Worm (Caenorhabditis elegans): ENCODE measurements around the gene daf-22.

daf-22 gene

DNA sequence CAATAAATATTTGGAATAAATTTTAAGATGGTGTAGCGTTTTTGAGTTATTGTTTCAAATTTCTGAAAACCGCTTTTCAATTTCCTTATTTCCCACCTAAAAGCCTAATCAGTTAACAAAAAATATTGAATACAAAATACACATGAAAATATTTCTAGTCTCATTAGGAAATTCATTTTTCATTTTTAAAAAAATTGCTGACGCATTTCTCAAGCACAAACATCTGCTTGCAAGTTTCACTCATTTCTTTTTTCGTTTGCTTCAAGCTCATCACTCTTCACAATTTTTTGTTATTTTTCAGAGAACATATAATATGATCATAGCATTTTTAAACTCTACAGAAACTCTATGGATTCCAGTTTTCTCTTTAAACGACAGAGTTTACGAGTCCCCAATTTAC lies 37.5 kb downstream of the daf-22 start, which contains the start of gene sre-41:
TSS of gene sre-41 (plus strand) at position 301 of the 400 bp plus-strand sequence.
- TF ChIP-seq madf-9 (GFP tag; conservative IDR thresholded peaks at IDR 0.05) (no peak), jun-1 (tag; optimal IDR thresholded peaks at IDR 0.05) (no peak), Y105C5A.15 (GFP tag; IDR thresholded peaks at IDR 0.05) (no peak), daf-12 (tag; optimal IDR thresholded peaks at IDR 0.05) (no peak), lin-13 (GFP tag; optimal IDR thresholded peaks at IDR 0.05) (no peak)

DNA sequence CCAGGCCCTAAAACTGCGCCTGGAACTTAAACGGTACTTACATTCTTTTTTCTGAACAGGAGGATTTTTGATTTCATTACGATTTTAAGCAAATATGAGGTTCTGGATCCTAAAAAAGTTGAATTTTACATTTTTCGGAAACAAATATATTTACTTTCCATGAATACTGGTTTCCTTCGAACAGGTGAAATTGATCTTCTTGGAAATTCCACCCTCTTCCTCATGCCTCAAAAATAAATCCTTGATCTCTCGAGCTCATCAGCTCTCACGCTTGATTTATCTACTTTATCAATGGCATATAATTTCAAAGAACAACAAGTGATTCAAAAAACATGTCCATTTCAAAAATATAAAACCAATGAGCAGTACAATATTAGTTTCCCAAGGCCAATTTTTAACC lies 38.0 kb downstream of the daf-22 start:
- TF ChIP-seq daf-8 (GFP tag; IDR thresholded peaks at IDR 0.05) (no peak), lim-7 (GFP tag; IDR thresholded peaks at IDR 0.05) (no peak), aly-2 (tag; optimal IDR thresholded peaks at IDR 0.05) (no peak), dmd-6 (GFP tag; IDR thresholded peaks at IDR 0.05) (no peak), mdt-29 (GFP tag; IDR thresholded peaks at IDR 0.05) (no peak), spr-1 (tag; optimal IDR thresholded peaks at IDR 0.05) (no peak), ceh-20 (GFP tag; IDR thresholded peaks at IDR 0.05) (no peak), Y75B8A.6 (GFP tag; IDR thresholded peaks at IDR 0.05) (no peak), arid-1 (GFP tag; conservative IDR thresholded peaks at IDR 0.05) (no peak), zip-2 (tag; optimal IDR thresholded peaks at IDR 0.05) (no peak), nhr-28 (tag; optimal IDR thresholded peaks at IDR 0.05) (no peak), nhr-237 (tag; optimal IDR thresholded peaks at IDR 0.05) (no peak), attf-4 (tag; optimal IDR thresholded peaks at IDR 0.05) (no peak), lin-39 (tag; optimal IDR thresholded peaks at IDR 0.05) (no peak), mxl-3 (GFP tag; optimal IDR thresholded peaks at IDR 0.05) (no peak)

DNA sequence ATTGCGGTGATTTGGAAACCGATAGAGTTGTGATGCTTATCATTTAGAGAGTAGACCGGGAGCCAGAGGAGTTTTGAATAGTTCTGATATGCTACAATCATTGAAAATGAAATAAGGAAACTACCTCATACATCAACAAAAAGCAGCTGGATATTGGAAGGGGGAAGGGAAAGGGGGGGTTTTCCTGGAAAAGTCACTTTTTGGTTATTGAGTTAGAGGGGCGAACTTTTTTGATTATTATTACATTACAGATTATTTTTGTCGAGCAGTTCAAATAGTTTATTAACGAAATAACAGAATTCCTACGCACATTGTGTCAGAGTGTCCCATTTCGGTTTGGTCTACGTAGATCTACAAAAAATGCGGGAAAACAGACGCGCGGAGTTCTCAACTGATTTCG lies 38.7 kb downstream of the daf-22 start, which contains the start of gene sre-42:
TSS of gene sre-42 (minus strand) at position 101 of the 400 bp plus-strand sequence.
- TF ChIP-seq aha-1 (tag) (peak; percentile 18), daf-12 (tag; optimal IDR thresholded peaks at IDR 0.05) (no peak), daf-8 (GFP tag; IDR thresholded peaks at IDR 0.05) (no peak), Y48G9A.11 (GFP tag; IDR thresholded peaks at IDR 0.05) (no peak)

DNA sequence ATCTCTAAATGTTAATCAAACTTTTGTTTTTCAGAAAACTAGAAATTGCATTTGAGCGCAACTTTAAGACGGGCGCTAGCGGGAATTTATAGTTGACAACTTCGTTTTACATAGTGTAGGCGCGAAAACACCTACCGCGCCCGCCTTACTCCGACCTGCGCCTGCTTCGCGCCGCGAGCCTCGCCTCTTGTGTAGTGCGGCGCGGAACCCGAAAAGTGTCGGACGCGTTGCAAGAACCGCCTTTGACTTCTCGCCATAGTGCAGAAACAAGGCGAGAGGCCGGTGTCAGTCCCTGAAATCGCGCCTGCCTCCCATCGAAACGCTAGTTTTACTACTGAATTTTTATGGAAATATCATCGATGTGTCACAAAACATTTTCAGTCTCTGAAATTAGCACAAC lies 39.7 kb downstream of the daf-22 start:
- TF ChIP-seq ceh-82 (tag; optimal IDR thresholded peaks at IDR 0.05) (no peak), T20F7.1 (GFP tag; optimal IDR thresholded peaks at IDR 0.05) (no peak), hlh-30 (tag; optimal IDR thresholded peaks at IDR 0.05; ENCODE audit: insufficient read depth) (no peak), ceh-32 (tag; optimal IDR thresholded peaks at IDR 0.05; ENCODE audit: poor library complexity) (no peak), egl-43 (GFP tag; IDR thresholded peaks at IDR 0.05) (0 out of 2 replicates have a peak, but pooled peaks have one; percentile 35), aha-1 (tag) (peak; percentile 61), set-16 (GFP tag; IDR thresholded peaks at IDR 0.05) (peak; percentile 82), nhr-25 (tag; optimal IDR thresholded peaks at IDR 0.05; ENCODE audit: borderline replicate concordance, insufficient read depth) (no peak)

- TF ChIP-seq saeg-2 (GFP tag; IDR thresholded peaks at IDR 0.05) (no peak), mdl-1 (tag; optimal IDR thresholded peaks at IDR 0.05) (peak in 1 of 2 experiments; percentile 21), zfp-2 (tag; optimal IDR thresholded peaks at IDR 0.05) (no peak), lir-3 (tag; optimal IDR thresholded peaks at IDR 0.05) (no peak), nhr-41 (GFP tag; IDR thresholded peaks at IDR 0.05) (no peak), zag-1 (tag; optimal IDR thresholded peaks at IDR 0.05) (no peak), ceh-32 (tag; optimal IDR thresholded peaks at IDR 0.05; ENCODE audit: poor library complexity) (no peak), aly-2 (tag; optimal IDR thresholded peaks at IDR 0.05) (no peak), mxl-2 (GFP tag; conservative IDR thresholded peaks at IDR 0.05) (no peak), lin-1 (GFP tag; IDR thresholded peaks at IDR 0.05) (no peak), tag-97 (GFP tag; IDR thresholded peaks at IDR 0.05) (no peak), dpl-1 (GFP tag; optimal IDR thresholded peaks at IDR 0.05) (no peak), Y48G9A.11 (GFP tag; IDR thresholded peaks at IDR 0.05) (no peak), lin-13 (GFP tag; optimal IDR thresholded peaks at IDR 0.05) (no peak), ztf-11 (tag; optimal IDR thresholded peaks at IDR 0.05) (no peak), arid-1 (GFP tag; conservative IDR thresholded peaks at IDR 0.05) (no peak), ctbp-1 (GFP tag; IDR thresholded peaks at IDR 0.05) (no peak), hlh-30 (tag; optimal IDR thresholded peaks at IDR 0.05; ENCODE audit: insufficient read depth) (no peak), nhr-237 (tag; optimal IDR thresholded peaks at IDR 0.05) (no peak), pqm-1 (tag; optimal IDR thresholded peaks at IDR 0.05) (no peak)
Measured at ce11 chrII:12382625-12383562, 42.6 kb downstream of the daf-22 start, which contains the start of gene btb-14. btb-14 (plus strand) TSS chrII:12383463.

Data from whole organism, L4 larva.